Fruit fly (Drosophila melanogaster) whole organism, embryonic: ENCODE measurements around the gene mRpL10.

Experiments
- B-H1 ChIP-seq: fragments of 200-800 bp; sonication (Bioruptor generic); IDR thresholded peaks from 3 replicates; pipeline ENCODE4 v1.3.6; 2022; ENCODE audit warnings: missing biosample characterization, missing genetic modification characterization
- CG10959 ChIP-seq: fragments of 200-800 bp; sonication (Bioruptor generic); IDR thresholded peaks from 2 replicates; pipeline ENCODE4 v1.3.6; 2022; ENCODE audit warnings: missing biosample characterization, missing genetic modification characterization
- CG10979 ChIP-seq: fragments of 200-800 bp; sonication (Bioruptor generic); optimal IDR thresholded peaks from 2 replicates; lab custom pipeline; 2018; ENCODE audit warnings: missing biosample characterization, mild to moderate bottlenecking, missing genetic modification characterization, moderate library complexity
- CG11093 ChIP-seq: fragments of 200-800 bp; sonication (Bioruptor generic); IDR thresholded peaks from 3 replicates; pipeline ENCODE4 v1.3.6; 2022; ENCODE audit warnings: missing biosample characterization, missing genetic modification characterization
- CG12155 ChIP-seq: fragments of 200-800 bp; sonication (Bioruptor generic); optimal IDR thresholded peaks from 3 replicates; lab custom pipeline; 2016; ENCODE audit warnings: missing biosample characterization, missing genetic modification characterization
- CG13287 ChIP-seq: fragments of 200-800 bp; sonication (Bioruptor generic); IDR thresholded peaks from 2 replicates; pipeline ENCODE4 v1.3.6; 2022; ENCODE audit warnings: missing biosample characterization, missing genetic modification characterization; ENCODE audit not compliant: partially characterized antibody
- CG14710 ChIP-seq: fragments of 200-800 bp; sonication (Bioruptor generic); optimal IDR thresholded peaks from 3 replicates; lab custom pipeline; 2019; ENCODE audit warnings: missing biosample characterization, mild to moderate bottlenecking, missing genetic modification characterization, moderate library complexity
- CG1529 ChIP-seq: fragments of 200-800 bp; sonication (Bioruptor generic); optimal IDR thresholded peaks from 3 replicates; lab custom pipeline; 2018; ENCODE audit warnings: missing biosample characterization, missing genetic modification characterization
- CG1603 ChIP-seq: fragments of 200-800 bp; sonication (Bioruptor generic); optimal IDR thresholded peaks from 2 replicates; lab custom pipeline; 2019; ENCODE audit warnings: missing biosample characterization, mild to moderate bottlenecking, missing genetic modification characterization, moderate library complexity
- CG17359 ChIP-seq: fragments of 200-800 bp; sonication (Bioruptor generic); optimal IDR thresholded peaks from 3 replicates; lab custom pipeline; 2018; ENCODE audit warnings: missing biosample characterization, mild to moderate bottlenecking, missing genetic modification characterization, moderate library complexity
- CG17912 ChIP-seq: fragments of 200-800 bp; sonication (Bioruptor generic); optimal IDR thresholded peaks from 2 replicates; lab custom pipeline; 2018; ENCODE audit warnings: missing biosample characterization, mild to moderate bottlenecking, missing genetic modification characterization
- CG2116 ChIP-seq: fragments of 200-800 bp; sonication (Bioruptor generic); optimal IDR thresholded peaks from 3 replicates; lab custom pipeline; 2018; ENCODE audit warnings: missing biosample characterization, mild to moderate bottlenecking, missing genetic modification characterization
- CG2202 ChIP-seq: fragments of 200-800 bp; sonication (Bioruptor generic); optimal IDR thresholded peaks from 2 replicates; lab custom pipeline; 2018; ENCODE audit warnings: missing biosample characterization, mild to moderate bottlenecking, missing genetic modification characterization
- CG2875 ChIP-seq: fragments of 200-800 bp; sonication (Bioruptor generic); optimal IDR thresholded peaks from 2 replicates; lab custom pipeline; 2017; ENCODE audit warnings: missing biosample characterization, mild to moderate bottlenecking, missing genetic modification characterization, missing genetic modification reagents
- CG3838 ChIP-seq: fragments of 200-800 bp; sonication (Bioruptor generic); optimal IDR thresholded peaks from 3 replicates; lab custom pipeline; 2016; ENCODE audit warnings: missing biosample characterization, missing genetic modification characterization
- CG6654 ChIP-seq: fragments of 200-800 bp; sonication (Bioruptor generic); optimal IDR thresholded peaks from 2 replicates; lab custom pipeline; 2017; ENCODE audit warnings: missing biosample characterization, mild to moderate bottlenecking, missing genetic modification characterization
- CG6854 ChIP-seq: fragments of 200-800 bp; sonication (Bioruptor generic); optimal IDR thresholded peaks from 3 replicates; lab custom pipeline; 2017; ENCODE audit warnings: missing biosample characterization, mild to moderate bottlenecking, missing genetic modification characterization
- CG8924 ChIP-seq: fragments of 200-800 bp; optimal IDR thresholded peaks from 3 replicates; lab custom pipeline; 2019; ENCODE audit warnings: missing biosample characterization, mild to moderate bottlenecking, missing genetic modification characterization, moderate library complexity
- Dek ChIP-seq: fragments of 200-800 bp; sonication (Bioruptor generic); optimal IDR thresholded peaks from 3 replicates; lab custom pipeline; 2019; ENCODE audit warnings: missing biosample characterization, mild to moderate bottlenecking, missing genetic modification characterization, moderate library complexity
- Dll ChIP-seq: fragments of 200-800 bp; sonication (Bioruptor generic); IDR thresholded peaks from 4 replicates; pipeline ENCODE4 v1.3.6; 2022; ENCODE audit warnings: missing biosample characterization, missing genetic modification characterization; ENCODE audit not compliant: partially characterized antibody
- Dref ChIP-seq: fragments of 200-800 bp; sonication (Bioruptor generic); IDR thresholded peaks from 2 replicates; pipeline ENCODE4 v1.3.6; 2022; ENCODE audit warnings: missing biosample characterization, missing genetic modification characterization
- H15 ChIP-seq: fragments of 200-800 bp; sonication (Bioruptor generic); IDR thresholded peaks from 3 replicates; pipeline ENCODE4 v1.3.6; 2022; ENCODE audit warnings: missing biosample characterization, missing genetic modification characterization
- Hand ChIP-seq: fragments of 200-800 bp; sonication (Bioruptor generic); optimal IDR thresholded peaks from 2 replicates; lab custom pipeline; 2017; ENCODE audit warnings: mild to moderate bottlenecking, missing biosample characterization, missing genetic modification reagents, missing genetic modification characterization
- Mrtf ChIP-seq: fragments of 200-800 bp; sonication (Bioruptor generic); IDR thresholded peaks from 3 replicates; pipeline ENCODE4 v1.3.6; 2022; ENCODE audit warnings: missing biosample characterization, missing genetic modification characterization
- Nf-YA ChIP-seq: fragments of 200-800 bp; sonication (Bioruptor generic); IDR thresholded peaks from 2 replicates; pipeline ENCODE4 v1.3.6; 2022; ENCODE audit warnings: missing biosample characterization, missing genetic modification characterization
- Sin3A ChIP-seq: fragments of >200 bp; optimal IDR thresholded peaks from 2 replicates; lab custom pipeline; 2018
- Ssrp ChIP-seq: fragments of 200-800 bp; sonication (Bioruptor generic); optimal IDR thresholded peaks from 2 replicates; lab custom pipeline; 2018; ENCODE audit warnings: missing biosample characterization, mild to moderate bottlenecking, missing genetic modification characterization, moderate library complexity
- Taf1 ChIP-seq: fragments of 200-800 bp; sonication (Bioruptor generic); IDR thresholded peaks from 2 replicates; pipeline ENCODE4 v1.3.6; 2022; ENCODE audit warnings: missing biosample characterization, missing genetic modification characterization
- cg ChIP-seq: fragments of 200-800 bp; sonication (Bioruptor generic); optimal IDR thresholded peaks from 3 replicates; lab custom pipeline; 2019; ENCODE audit warnings: missing biosample characterization, mild to moderate bottlenecking, missing genetic modification characterization, moderate library complexity
- dan ChIP-seq: fragments of 200-800 bp; sonication (Bioruptor generic); IDR thresholded peaks from 2 replicates; pipeline ENCODE4 v1.3.6; 2022; ENCODE audit warnings: missing biosample characterization, missing genetic modification characterization
- dysf ChIP-seq: fragments of 200-800 bp; sonication (Bioruptor generic); IDR thresholded peaks from 3 replicates; pipeline ENCODE4 v1.3.6; 2022; ENCODE audit warnings: missing biosample characterization, missing genetic modification characterization
- gfzf ChIP-seq: fragments of 200-800 bp; sonication (Bioruptor generic); optimal IDR thresholded peaks from 2 replicates; lab custom pipeline; 2016; ENCODE audit warnings: missing biosample characterization, mild to moderate bottlenecking, missing genetic modification characterization, moderate library complexity
- grau ChIP-seq: fragments of 200-800 bp; optimal IDR thresholded peaks from 3 replicates; lab custom pipeline; 2019; ENCODE audit warnings: missing biosample characterization, mild to moderate bottlenecking, missing genetic modification characterization, moderate library complexity
- gsb ChIP-seq: fragments of 200-800 bp; sonication (Bioruptor generic); IDR thresholded peaks from 2 replicates; pipeline ENCODE4 v1.3.6; 2022; ENCODE audit warnings: missing biosample characterization, missing genetic modification characterization
- gsb-n ChIP-seq: fragments of 200-800 bp; sonication (Bioruptor generic); optimal IDR thresholded peaks from 3 replicates; lab custom pipeline; 2018; ENCODE audit warnings: missing biosample characterization, mild to moderate bottlenecking, missing genetic modification characterization
- kah ChIP-seq: fragments of 200-800 bp; sonication (Bioruptor generic); optimal IDR thresholded peaks from 2 replicates; lab custom pipeline; 2018; ENCODE audit warnings: missing biosample characterization, mild to moderate bottlenecking, missing genetic modification characterization
- nom ChIP-seq: fragments of 200-800 bp; sonication (Bioruptor generic); optimal IDR thresholded peaks from 2 replicates; lab custom pipeline; 2017; ENCODE audit warnings: missing biosample characterization, missing genetic modification characterization, mild to moderate bottlenecking, moderate library complexity, missing genetic modification reagents
- pfk ChIP-seq: fragments of 200-800 bp; sonication (Bioruptor generic); optimal IDR thresholded peaks from 2 replicates; lab custom pipeline; 2018; ENCODE audit warnings: missing biosample characterization, mild to moderate bottlenecking, missing genetic modification characterization, moderate library complexity
- psq ChIP-seq: fragments of 200-800 bp; sonication (Bioruptor generic); optimal IDR thresholded peaks from 2 replicates; lab custom pipeline; 2017; ENCODE audit warnings: missing biosample characterization, missing genetic modification characterization
- sc ChIP-seq, 3 experiments: fragments of >200 bp in 2 of 3; fragments of 200-800 bp in 1 of 3; sonication (Bioruptor generic) in 1 of 3; optimal IDR thresholded peaks; 2 replicates in 2 of 3; 3 replicates in 1 of 3; lab custom pipeline; 2017; ENCODE audit warnings: mild to moderate bottlenecking in 1 of 3, missing biosample characterization in 1 of 3, missing genetic modification characterization in 1 of 3, missing genetic modification reagents in 1 of 3
- slbo ChIP-seq: fragments of 200-800 bp; sonication (Bioruptor generic); IDR thresholded peaks from 2 replicates; pipeline ENCODE4 v1.3.6; 2022; ENCODE audit warnings: missing biosample characterization, missing genetic modification characterization
- stc ChIP-seq: fragments of 200-800 bp; sonication (Bioruptor generic); IDR thresholded peaks from 2 replicates; pipeline ENCODE4 v1.3.6; 2022; ENCODE audit warnings: missing biosample characterization, missing genetic modification characterization
- tup ChIP-seq: fragments of 200-800 bp; sonication (Bioruptor generic); optimal IDR thresholded peaks from 2 replicates; lab custom pipeline; 2016; ENCODE audit warnings: missing biosample characterization, mild to moderate bottlenecking, missing genetic modification characterization, moderate library complexity
- zfh1 ChIP-seq: fragments of 200-800 bp; sonication (Bioruptor generic); IDR thresholded peaks from 3 replicates; pipeline ENCODE4 v1.3.6; 2022; ENCODE audit warnings: missing biosample characterization, missing genetic modification characterization

mRpL10 gene

DNA sequence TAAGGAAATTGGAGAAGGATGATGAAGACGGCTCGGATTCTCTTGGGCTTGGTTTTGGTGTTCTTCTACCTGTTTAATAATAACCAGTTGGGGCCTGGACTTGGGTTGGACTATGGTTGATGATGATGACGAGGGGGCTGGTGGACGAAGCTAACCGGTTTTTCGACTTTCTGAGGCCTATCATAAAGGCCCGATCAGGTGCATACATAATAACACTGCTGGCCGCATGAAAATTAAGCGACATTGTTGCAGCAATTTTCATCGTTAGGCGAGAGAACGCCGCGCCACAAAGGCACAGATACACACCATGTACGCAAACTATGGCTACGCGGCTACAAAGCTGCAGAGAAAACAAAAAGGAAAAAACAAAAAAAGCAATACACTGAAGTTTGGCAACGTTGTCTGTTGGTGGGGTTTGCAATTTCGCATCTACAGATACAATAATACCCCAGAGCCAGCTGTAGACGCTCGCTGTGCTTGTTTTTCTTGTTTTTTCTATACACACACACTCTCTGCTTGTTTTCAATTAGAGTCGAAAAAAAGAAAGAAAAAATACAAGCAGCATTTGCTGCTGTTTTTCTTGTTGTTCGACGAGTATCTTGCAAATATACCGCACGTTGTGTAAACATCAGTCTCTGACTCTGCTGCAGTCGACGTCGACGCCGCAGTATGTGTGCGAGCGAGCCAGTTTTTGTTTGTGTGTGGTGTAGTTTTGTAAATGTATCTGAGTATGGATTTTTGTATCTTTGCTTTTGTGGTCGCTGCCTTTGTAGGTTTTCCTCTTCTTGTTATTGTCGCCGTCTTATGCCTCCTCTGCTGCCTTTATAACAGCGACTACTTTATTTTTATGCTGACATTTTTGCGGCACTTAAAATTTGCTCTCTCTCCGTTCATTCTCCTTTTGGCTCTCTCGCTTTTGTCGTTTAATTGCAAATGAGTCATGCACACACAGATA is 37.2 kb upstream of the mRpL10 start (continued):
- peak; percentile 56 for TF ChIP-seq CG12155 (GFP tag; lab: Kevin White, UChicago)
- no peak for TF ChIP-seq Ssrp (tag; lab: Kevin White, UChicago)
- TF ChIP-seq CG6854 (GFP tag; lab: Kevin White, UChicago) = peak; percentile 78
- peak; percentile 64 for TF ChIP-seq CG2875 (GFP tag; lab: Kevin White, UChicago)
- TF ChIP-seq Mrtf (GFP tag; lab: Robert Waterston, UW) = no peak
- peak; percentile 54 for TF ChIP-seq CG1603
- no peak for TF ChIP-seq stc (GFP tag; lab: Robert Waterston, UW)
- TF ChIP-seq dysf (GFP tag; lab: Robert Waterston, UW) = no peak
- no peak for TF ChIP-seq zfh1 (GFP tag; lab: Robert Waterston, UW)
- no peak for TF ChIP-seq tup (GFP tag; lab: Kevin White, UChicago)
- no peak for TF ChIP-seq gfzf (GFP tag; lab: Kevin White, UChicago)
- peak; percentile 55 for TF ChIP-seq grau (tag; lab: Kevin White, UChicago)
- no peak for TF ChIP-seq slbo (GFP tag; lab: Robert Waterston, UW)
- peak; percentile 96 for TF ChIP-seq CG17359 (tag; lab: Kevin White, UChicago)
- TF ChIP-seq B-H1 (GFP tag; lab: Robert Waterston, UW) = no peak
- TF ChIP-seq Hand = peak; percentile 85
- TF ChIP-seq psq (GFP tag; lab: Kevin White, UChicago) = peak; percentile 21
- peak; percentile 62 for TF ChIP-seq Dek (tag; lab: Kevin White, UChicago)
- TF ChIP-seq CG10959 (GFP tag; lab: Robert Waterston, UW) = no peak
- TF ChIP-seq Sin3A = no peak
- TF ChIP-seq CG6654 (GFP tag; lab: Kevin White, UChicago) = no peak
- TF ChIP-seq CG2202 (tag; lab: Kevin White, UChicago) = peak; percentile 57
- no peak for TF ChIP-seq Taf1
- peak; percentile 64 for TF ChIP-seq CG8924 (tag; lab: Kevin White, UChicago)
- peak; percentile 47 for TF ChIP-seq kah (GFP tag; lab: Kevin White, UChicago)
- no peak for TF ChIP-seq Nf-YA (GFP tag; lab: Robert Waterston, UW)
- TF ChIP-seq sc (optimal IDR thresholded peaks at IDR 0.05; lab: Kevin White, UChicago) = no peak
- peak; percentile 34 for TF ChIP-seq sc (GFP tag; optimal IDR thresholded peaks at IDR 0.05; lab: Kevin White, UChicago)
- no peak for TF ChIP-seq gsb (GFP tag; lab: Robert Waterston, UW)
- TF ChIP-seq CG2116 (GFP tag; lab: Kevin White, UChicago) = peak; percentile 29
- TF ChIP-seq Dref (GFP tag; lab: Robert Waterston, UW) = no peak
- no peak for TF ChIP-seq Dll (GFP tag; lab: Robert Waterston, UW)
- TF ChIP-seq CG14710 = peak; percentile 52
- TF ChIP-seq CG10979 = peak; percentile 43
- no peak for TF ChIP-seq dan (GFP tag; lab: Robert Waterston, UW)
- TF ChIP-seq gsb-n = peak; percentile 59
- no peak for TF ChIP-seq CG13287 (GFP tag; lab: Robert Waterston, UW)
- no peak; the same call in 2 of the 3 replicates for TF ChIP-seq CG11093
- TF ChIP-seq CG17912 (GFP tag; lab: Kevin White, UChicago) = peak; percentile 85
- peak; percentile 75 for TF ChIP-seq pfk (GFP tag; lab: Kevin White, UChicago)
- peak; percentile 98 for TF ChIP-seq nom (GFP tag; lab: Kevin White, UChicago)
- TF ChIP-seq H15 (GFP tag; lab: Robert Waterston, UW) = no peak
- TF ChIP-seq CG1529 (GFP tag; lab: Kevin White, UChicago) = peak; percentile 55
- peak; percentile 62 for TF ChIP-seq CG3838 (GFP tag; lab: Kevin White, UChicago)
- TF ChIP-seq cg = peak; percentile 92
